Worm (Caenorhabditis elegans) whole organism, young adult: ENCODE results near the gene ama-1.

ENCODE experiments used
- Y79H2A.3 ChIP-seq: fragments of 200-800 bp; sonication (Bioruptor generic); conservative IDR thresholded peaks from 2 replicates; pipeline ENCODE4 v1.3.6; 2022; ENCODE audit warnings: missing genetic modification reagents, missing genetic modification characterization, missing compliant biosample characterization
- ZK185.1 ChIP-seq: sonication (generic microtip); optimal IDR thresholded peaks from 2 replicates; lab custom pipeline; 2016; ENCODE audit warnings: mild to moderate bottlenecking, missing genetic modification characterization, missing compliant biosample characterization; ENCODE audit not compliant: poor library complexity, severe bottlenecking
- aptf-2 ChIP-seq: fragments of 200-800 bp; sonication (Bioruptor generic); conservative IDR thresholded peaks from 2 replicates; pipeline ENCODE4 v1.3.6; 2022; ENCODE audit warnings: missing genetic modification reagents, missing genetic modification characterization, missing compliant biosample characterization
- athp-1 ChIP-seq: sonication (generic microtip); optimal IDR thresholded peaks from 2 replicates; lab custom pipeline; 2017; ENCODE audit warnings: mild to moderate bottlenecking, missing genetic modification characterization, missing compliant biosample characterization
- bed-2 ChIP-seq: fragments of 200-800 bp; sonication (Bioruptor generic); IDR thresholded peaks from 2 replicates; pipeline ENCODE4 v1.3.6; 2022; ENCODE audit warnings: missing genetic modification reagents, missing genetic modification characterization, missing compliant biosample characterization
- ceh-40 ChIP-seq: fragments of 200-800 bp; sonication (Bioruptor generic); IDR thresholded peaks from 2 replicates; pipeline ENCODE4 v1.3.6; 2022; ENCODE audit warnings: missing genetic modification characterization, missing compliant biosample characterization
- efl-1 ChIP-seq: fragments of 150-350 bp; optimal IDR thresholded peaks from 2 replicates; lab custom pipeline; 2014; ENCODE audit warnings: missing biosample characterization, missing genetic modification reagents, missing genetic modification characterization
- ekl-4 ChIP-seq: fragments of 200-800 bp; sonication (Bioruptor generic); IDR thresholded peaks from 2 replicates; pipeline ENCODE4 v1.3.6; 2022; ENCODE audit warnings: missing genetic modification reagents, missing genetic modification characterization, missing compliant biosample characterization
- madf-6 ChIP-seq: fragments of 200-800 bp; sonication (Bioruptor generic); IDR thresholded peaks from 2 replicates; pipeline ENCODE4 v1.3.6; 2022; ENCODE audit warnings: missing genetic modification reagents, missing genetic modification characterization, missing compliant biosample characterization
- nhr-179 ChIP-seq: sonication (generic microtip); optimal IDR thresholded peaks from 2 replicates; lab custom pipeline; 2016; ENCODE audit warnings: mild to moderate bottlenecking, missing genetic modification characterization, missing compliant biosample characterization
- nhr-27 ChIP-seq: fragments of 200-800 bp; sonication (Bioruptor generic); optimal IDR thresholded peaks from 2 replicates; lab custom pipeline; 2018; ENCODE audit warnings: mild to moderate bottlenecking, missing genetic modification characterization, moderate library complexity, missing compliant biosample characterization
- snpc-4 ChIP-seq, 5 experiments: fragments of 150-350 bp in 1 of 5; sonication (generic microtip) in 4 of 5; optimal IDR thresholded peaks; 2 replicates each; lab custom pipeline; 2014 to 2018; ENCODE audit warnings: missing genetic modification characterization in 5 of 5, missing biosample characterization in 3 of 5, antibody characterized with exemption in 2 of 5, mild to moderate bottlenecking in 2 of 5, missing compliant biosample characterization in 2 of 5, missing genotype in 2 of 5, moderate library complexity in 2 of 5, missing genetic modification reagents in 1 of 5

DNA sequence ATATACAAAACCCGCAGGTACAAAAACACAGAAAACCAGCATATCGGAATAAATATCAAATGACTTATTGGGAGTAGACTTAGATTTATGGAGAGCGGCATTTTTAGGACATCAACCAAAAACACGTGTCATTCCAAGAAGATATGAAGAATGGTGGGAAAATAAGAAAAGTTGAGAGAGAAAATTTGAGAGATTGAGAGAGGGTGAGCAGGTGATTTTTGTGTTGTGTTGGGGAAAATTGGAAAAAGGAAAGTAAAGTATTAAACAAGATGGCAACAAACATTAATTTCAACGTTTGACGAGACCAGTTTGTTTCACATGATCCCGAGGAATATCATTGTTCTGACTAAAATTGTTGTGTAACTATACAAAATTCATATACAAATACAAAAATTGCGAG, 40.5 kb downstream of the ama-1 start, which contains the start of gene srv-4:
- no peak for TF ChIP-seq ekl-4
- no peak for TF ChIP-seq aptf-2 (GFP tag; lab: Robert Waterston, UW)
- TF ChIP-seq athp-1 (tag; lab: Kevin White, UChicago) = no peak
- TF ChIP-seq nhr-27 (tag; lab: Kevin White, UChicago) = no peak
- TF ChIP-seq Y79H2A.3 (GFP tag; lab: Robert Waterston, UW) = no peak
- TF ChIP-seq nhr-179 (tag; lab: Kevin White, UChicago) = no peak
- no peak for TF ChIP-seq efl-1 (GFP tag; lab: Kevin White, UChicago)
- TF ChIP-seq madf-6 (GFP tag; lab: Robert Waterston, UW) = no peak
- no peak for TF ChIP-seq ZK185.1 (tag; lab: Kevin White, UChicago)
- no peak for TF ChIP-seq snpc-4 (GFP tag; optimal IDR thresholded peaks at IDR 0.05; lab: Kevin White, UChicago)
- no peak for TF ChIP-seq snpc-4 (tag; optimal IDR thresholded peaks at IDR 0.05; lab: Kevin White, UChicago)
- no peak for TF ChIP-seq bed-2
- TF ChIP-seq ceh-40 (GFP tag; lab: Robert Waterston, UW) = no peak
